Fruit fly (Drosophila melanogaster) whole organism, embryonic: ENCODE results near the gene svr.

ENCODE experiments used
- Atf-2 ChIP-seq: fragments of 200-800 bp; sonication (Bioruptor generic); optimal IDR thresholded peaks from 2 replicates; lab custom pipeline; 2016; ENCODE audit warnings: missing biosample characterization, missing genetic modification characterization
- Atf3 ChIP-seq: fragments of 200-800 bp; sonication (Bioruptor generic); optimal IDR thresholded peaks from 3 replicates; lab custom pipeline; 2016; ENCODE audit warnings: missing biosample characterization, missing genetic modification characterization
- BEAF-32 ChIP-seq: fragments of 200-800 bp; sonication (Bioruptor generic); optimal IDR thresholded peaks from 3 replicates; lab custom pipeline; 2017; ENCODE audit warnings: missing biosample characterization, missing genetic modification characterization, mild to moderate bottlenecking, moderate library complexity, missing genetic modification reagents
- CG10366 ChIP-seq: fragments of 200-800 bp; sonication (Bioruptor generic); IDR thresholded peaks from 2 replicates; pipeline ENCODE4 v1.3.6; 2022; ENCODE audit warnings: missing biosample characterization, missing genetic modification characterization
- CG11560 ChIP-seq: fragments of 200-800 bp; sonication (Bioruptor generic); IDR thresholded peaks from 3 replicates; pipeline ENCODE4 v1.3.6; 2022; ENCODE audit warnings: missing biosample characterization, missing genetic modification characterization
- CG12219 ChIP-seq: fragments of 200-800 bp; sonication (Bioruptor generic); optimal IDR thresholded peaks from 3 replicates; lab custom pipeline; 2018; ENCODE audit warnings: missing biosample characterization, mild to moderate bottlenecking, missing genetic modification characterization
- CG12236 ChIP-seq: fragments of 200-800 bp; sonication (Bioruptor generic); optimal IDR thresholded peaks from 2 replicates; lab custom pipeline; 2016; ENCODE audit warnings: missing biosample characterization, missing genetic modification characterization
- CG12391 ChIP-seq: fragments of 200-800 bp; sonication (Bioruptor generic); optimal IDR thresholded peaks from 3 replicates; lab custom pipeline; 2018; ENCODE audit warnings: missing biosample characterization, mild to moderate bottlenecking, missing genetic modification characterization, moderate library complexity
- CG13624 ChIP-seq: fragments of 200-800 bp; sonication (Bioruptor generic); optimal IDR thresholded peaks from 2 replicates; lab custom pipeline; 2016; ENCODE audit warnings: missing biosample characterization, missing genetic modification characterization
- CG15601 ChIP-seq: fragments of 200-800 bp; sonication (Bioruptor generic); optimal IDR thresholded peaks from 3 replicates; lab custom pipeline; 2019; ENCODE audit warnings: missing biosample characterization, mild to moderate bottlenecking, missing genetic modification characterization, moderate library complexity
- CG16813 ChIP-seq: fragments of 200-800 bp; sonication (Bioruptor generic); IDR thresholded peaks from 3 replicates; pipeline ENCODE4 v1.3.6; 2022; ENCODE audit warnings: missing biosample characterization, missing genetic modification characterization; ENCODE audit not compliant: partially characterized antibody
- CG17186 ChIP-seq: fragments of 200-800 bp; sonication (Bioruptor generic); optimal IDR thresholded peaks from 3 replicates; lab custom pipeline; 2017; ENCODE audit warnings: missing biosample characterization, missing genetic modification reagents, missing genetic modification characterization
- CG17359 ChIP-seq: fragments of 200-800 bp; sonication (Bioruptor generic); optimal IDR thresholded peaks from 3 replicates; lab custom pipeline; 2018; ENCODE audit warnings: missing biosample characterization, mild to moderate bottlenecking, missing genetic modification characterization, moderate library complexity
- CG17612 ChIP-seq: fragments of 200-800 bp; sonication (Bioruptor generic); IDR thresholded peaks from 2 replicates; pipeline ENCODE4 v1.3.6; 2022; ENCODE audit warnings: missing biosample characterization, missing genetic modification characterization
- CG17829 ChIP-seq: fragments of 200-800 bp; optimal IDR thresholded peaks from 2 replicates; lab custom pipeline; 2019; ENCODE audit warnings: missing biosample characterization, mild to moderate bottlenecking, missing genetic modification characterization, moderate library complexity
- CG17912 ChIP-seq: fragments of 200-800 bp; sonication (Bioruptor generic); optimal IDR thresholded peaks from 2 replicates; lab custom pipeline; 2018; ENCODE audit warnings: missing biosample characterization, mild to moderate bottlenecking, missing genetic modification characterization
- CG2202 ChIP-seq: fragments of 200-800 bp; sonication (Bioruptor generic); optimal IDR thresholded peaks from 2 replicates; lab custom pipeline; 2018; ENCODE audit warnings: missing biosample characterization, mild to moderate bottlenecking, missing genetic modification characterization
- CG30020 ChIP-seq: fragments of 200-800 bp; optimal IDR thresholded peaks from 2 replicates; lab custom pipeline; 2019; ENCODE audit warnings: missing biosample characterization, mild to moderate bottlenecking, missing genetic modification characterization, moderate library complexity
- CG31224 ChIP-seq: fragments of 200-800 bp; sonication (Bioruptor generic); IDR thresholded peaks from 2 replicates; pipeline ENCODE4 v1.3.6; 2022; ENCODE audit warnings: missing biosample characterization, missing genetic modification characterization
- CG4854 ChIP-seq: fragments of 200-800 bp; sonication (Bioruptor generic); optimal IDR thresholded peaks from 2 replicates; lab custom pipeline; 2016; ENCODE audit warnings: missing biosample characterization, missing genetic modification characterization, inconsistent platforms
- CG5245 ChIP-seq: fragments of 200-800 bp; sonication (Bioruptor generic); optimal IDR thresholded peaks from 3 replicates; lab custom pipeline; 2016; ENCODE audit warnings: missing biosample characterization, missing genetic modification characterization
- CG6683 ChIP-seq: fragments of 200-800 bp; sonication (Bioruptor generic); optimal IDR thresholded peaks from 2 replicates; lab custom pipeline; 2017; ENCODE audit warnings: missing biosample characterization, mild to moderate bottlenecking, missing genetic modification characterization, missing genetic modification reagents
- CG7357 ChIP-seq: fragments of 200-800 bp; sonication (Bioruptor generic); IDR thresholded peaks from 3 replicates; pipeline ENCODE4 v1.3.6; 2022; ENCODE audit warnings: missing biosample characterization, missing genetic modification characterization
- CG7786 ChIP-seq: fragments of 200-800 bp; sonication (Bioruptor generic); optimal IDR thresholded peaks from 2 replicates; lab custom pipeline; 2016; ENCODE audit warnings: missing biosample characterization, missing genetic modification characterization
- CG8290 ChIP-seq, 3 experiments: fragments of 200-800 bp; sonication (Bioruptor generic); optimal IDR thresholded peaks; 2 replicates each; lab custom pipeline; 2016 to 2019; ENCODE audit warnings: missing biosample characterization in 3 of 3, missing genetic modification characterization in 3 of 3, mild to moderate bottlenecking in 2 of 3, moderate library complexity in 1 of 3
- CG9215 ChIP-seq: fragments of 200-800 bp; sonication (Bioruptor generic); IDR thresholded peaks from 2 replicates; pipeline ENCODE4 v1.3.6; 2022; ENCODE audit warnings: missing biosample characterization, missing genetic modification characterization
- CG9437 ChIP-seq: fragments of 200-800 bp; sonication (Bioruptor generic); optimal IDR thresholded peaks from 2 replicates; lab custom pipeline; 2018; ENCODE audit warnings: missing biosample characterization, mild to moderate bottlenecking, missing genetic modification characterization
- CG9727 ChIP-seq: fragments of 200-800 bp; sonication (Bioruptor generic); optimal IDR thresholded peaks from 3 replicates; lab custom pipeline; 2017; ENCODE audit warnings: missing biosample characterization, mild to moderate bottlenecking, missing genetic modification characterization
- D19A ChIP-seq: fragments of 200-800 bp; optimal IDR thresholded peaks from 3 replicates; lab custom pipeline; 2019; ENCODE audit warnings: missing biosample characterization, mild to moderate bottlenecking, missing genetic modification characterization, moderate library complexity
- E2f2 ChIP-seq: fragments of 200-800 bp; sonication (Bioruptor generic); IDR thresholded peaks from 2 replicates; pipeline ENCODE4 v1.3.6; 2022; ENCODE audit warnings: missing biosample characterization, missing genetic modification characterization
- Eip74EF ChIP-seq, 2 experiments: fragments of 200-800 bp in 1 of 2; fragments of >200 bp in 1 of 2; sonication (Bioruptor generic) in 1 of 2; optimal IDR thresholded peaks; 2 replicates each; lab custom pipeline; 2017 to 2019; ENCODE audit warnings: missing biosample characterization in 2 of 2, missing genetic modification characterization in 2 of 2, mild to moderate bottlenecking in 1 of 2, moderate library complexity in 1 of 2
- crc ChIP-seq: fragments of 200-800 bp; sonication (Bioruptor generic); optimal IDR thresholded peaks from 2 replicates; lab custom pipeline; 2016; ENCODE audit warnings: missing biosample characterization, missing genetic modification characterization
- croc ChIP-seq: fragments of 200-800 bp; sonication (Bioruptor generic); conservative IDR thresholded peaks from 3 replicates; pipeline ENCODE4 v1.3.6; 2022; ENCODE audit warnings: missing biosample characterization, missing genetic modification characterization
- crol ChIP-seq: fragments of 200-800 bp; sonication (Bioruptor generic); IDR thresholded peaks from 2 replicates; pipeline ENCODE4 v1.3.6; 2022; ENCODE audit warnings: missing biosample characterization, missing genetic modification characterization
- exex ChIP-seq: fragments of 200-800 bp; sonication (Bioruptor generic); optimal IDR thresholded peaks from 4 replicates; lab custom pipeline; 2018; ENCODE audit warnings: missing biosample characterization, mild to moderate bottlenecking, missing genetic modification characterization, moderate library complexity
- gsb ChIP-seq: fragments of 200-800 bp; sonication (Bioruptor generic); IDR thresholded peaks from 2 replicates; pipeline ENCODE4 v1.3.6; 2022; ENCODE audit warnings: missing biosample characterization, missing genetic modification characterization
- gsb-n ChIP-seq: fragments of 200-800 bp; sonication (Bioruptor generic); optimal IDR thresholded peaks from 3 replicates; lab custom pipeline; 2018; ENCODE audit warnings: missing biosample characterization, mild to moderate bottlenecking, missing genetic modification characterization
- ham ChIP-seq: fragments of 200-800 bp; sonication (Bioruptor generic); IDR thresholded peaks from 2 replicates; pipeline ENCODE4 v1.3.6; 2022; ENCODE audit warnings: missing biosample characterization, missing genetic modification characterization
- hth ChIP-seq: fragments of >200 bp; optimal IDR thresholded peaks from 2 replicates; lab custom pipeline; 2017; ENCODE audit warnings: inconsistent platforms
- ind ChIP-seq: fragments of 200-800 bp; sonication (Bioruptor generic); optimal IDR thresholded peaks from 3 replicates; lab custom pipeline; 2016; ENCODE audit warnings: missing biosample characterization, missing genetic modification characterization
- lov ChIP-seq, 2 experiments: fragments of 200-800 bp in 1 of 2; fragments of >200 bp in 1 of 2; sonication (Bioruptor generic) in 1 of 2; IDR thresholded peaks in 1 of 2; optimal IDR thresholded peaks in 1 of 2; 2 replicates in 1 of 2; 3 replicates in 1 of 2; pipeline versions ENCODE4 v1.3.6 to Lab custom; 2017 to 2022; ENCODE audit warnings: missing biosample characterization in 1 of 2, missing genetic modification characterization in 1 of 2
- nerfin-2 ChIP-seq: fragments of 200-800 bp; sonication (Bioruptor generic); IDR thresholded peaks from 2 replicates; pipeline ENCODE4 v1.3.6; 2022; ENCODE audit warnings: missing biosample characterization, missing genetic modification characterization; ENCODE audit not compliant: partially characterized antibody
- nmo ChIP-seq: fragments of 200-800 bp; sonication (Bioruptor generic); optimal IDR thresholded peaks from 2 replicates; lab custom pipeline; 2018; ENCODE audit warnings: missing biosample characterization, mild to moderate bottlenecking, missing genetic modification characterization, moderate library complexity
- org-1 ChIP-seq: fragments of 200-800 bp; sonication (Bioruptor generic); optimal IDR thresholded peaks from 2 replicates; lab custom pipeline; 2017; ENCODE audit warnings: missing biosample characterization, missing genetic modification characterization
- pfk ChIP-seq: fragments of 200-800 bp; sonication (Bioruptor generic); optimal IDR thresholded peaks from 2 replicates; lab custom pipeline; 2018; ENCODE audit warnings: missing biosample characterization, mild to moderate bottlenecking, missing genetic modification characterization, moderate library complexity
- prd ChIP-seq, 3 experiments: fragments of >200 bp in 2 of 3; fragments of 200-800 bp in 1 of 3; sonication (Bioruptor generic) in 1 of 3; optimal IDR thresholded peaks in 2 of 3; IDR thresholded peaks in 1 of 3; 2 replicates in 2 of 3; 3 replicates in 1 of 3; pipeline versions ENCODE4 v1.3.6 to Lab custom; 2017 to 2022; ENCODE audit warnings: missing biosample characterization in 1 of 3, missing genetic modification characterization in 1 of 3
- tio ChIP-seq: fragments of 200-800 bp; sonication (Bioruptor generic); optimal IDR thresholded peaks from 2 replicates; lab custom pipeline; 2017; ENCODE audit warnings: missing biosample characterization, missing genetic modification characterization, inconsistent platforms
- toy ChIP-seq: fragments of 200-800 bp; sonication (Bioruptor generic); IDR thresholded peaks from 2 replicates; pipeline ENCODE4 v1.3.6; 2022; ENCODE audit warnings: missing biosample characterization, missing genetic modification characterization
- tx ChIP-seq: fragments of 200-800 bp; sonication (Bioruptor generic); optimal IDR thresholded peaks from 2 replicates; lab custom pipeline; 2016; ENCODE audit warnings: missing biosample characterization, missing genetic modification characterization
- usp ChIP-seq: fragments of >200 bp; optimal IDR thresholded peaks from 2 replicates; lab custom pipeline; 2017; ENCODE audit warnings: missing biosample characterization, missing genetic modification characterization
- z ChIP-seq: fragments of 200-800 bp; sonication (Bioruptor generic); IDR thresholded peaks from 3 replicates; pipeline ENCODE4 v1.3.6; 2022; ENCODE audit warnings: missing biosample characterization, missing genetic modification characterization

The svr gene

dm6 chrX:524331-524730 is 28.1 kb downstream of the svr start (continued):
- TF ChIP-seq CG9215 (no peak), CG15601 (no peak), toy (GFP tag; lab: Robert Waterston, UW) (no peak), z (no peak), CG17186 (GFP tag; lab: Kevin White, UChicago) (no peak), crc (GFP tag; lab: Kevin White, UChicago) (no peak), CG12391 (tag; lab: Kevin White, UChicago) (peak; percentile 8), usp (GFP tag; lab: Kevin White, UChicago) (no peak), CG17359 (tag; lab: Kevin White, UChicago) (peak; percentile 2), CG16813 (no peak), CG5245 (GFP tag; lab: Kevin White, UChicago) (no peak), CG30020 (tag; lab: Kevin White, UChicago) (no peak), CG8290 (GFP tag; optimal IDR thresholded peaks at IDR 0.05; lab: Kevin White, UChicago) (no peak), CG8290 (tag; optimal IDR thresholded peaks at IDR 0.05; lab: Kevin White, UChicago) (peak in 1 of 2 experiments; percentile 55), CG11560 (tag; lab: Robert Waterston, UW) (no peak), pfk (GFP tag; lab: Kevin White, UChicago) (no peak), CG13624 (GFP tag; lab: Kevin White, UChicago) (no peak), CG17829 (tag; lab: Kevin White, UChicago) (no peak), ham (GFP tag; lab: Robert Waterston, UW) (no peak), CG7786 (no peak), prd (optimal IDR thresholded peaks at IDR 0.05; lab: Kevin White, UChicago) (no peak), prd (GFP tag; IDR thresholded peaks at IDR 0.05; lab: Robert Waterston, UW) (peak; percentile 30; the same call in 1 of the 3 replicates), CG9437 (GFP tag; lab: Kevin White, UChicago) (no peak), ind (GFP tag; lab: Kevin White, UChicago) (no peak), Atf3 (GFP tag; lab: Kevin White, UChicago) (no peak), gsb (GFP tag; lab: Robert Waterston, UW) (no peak), CG12236 (GFP tag; lab: Kevin White, UChicago) (no peak), nmo (GFP tag; lab: Kevin White, UChicago) (no peak), CG7357 (GFP tag; lab: Robert Waterston, UW) (no peak), Atf-2 (GFP tag; lab: Kevin White, UChicago) (no peak), CG12219 (GFP tag; lab: Kevin White, UChicago) (peak; percentile 34), CG9727 (GFP tag; lab: Kevin White, UChicago) (no peak), Eip74EF (GFP tag; optimal IDR thresholded peaks at IDR 0.05; lab: Kevin White, UChicago) (no peak), CG4854 (GFP tag; lab: Kevin White, UChicago) (no peak), E2f2 (GFP tag; lab: Robert Waterston, UW) (no peak), BEAF-32 (no peak), CG2202 (tag; lab: Kevin White, UChicago) (no peak), CG17612 (GFP tag; lab: Robert Waterston, UW) (no peak), tio (GFP tag; lab: Kevin White, UChicago) (no peak), D19A (no peak), croc (GFP tag; lab: Robert Waterston, UW) (no peak), tx (GFP tag; lab: Kevin White, UChicago) (no peak), exex (no peak), nerfin-2 (GFP tag; lab: Robert Waterston, UW) (no peak), CG6683 (GFP tag; lab: Kevin White, UChicago) (no peak), hth (no peak), CG10366 (no peak), gsb-n (tag; lab: Kevin White, UChicago) (no peak), CG31224 (GFP tag; lab: Robert Waterston, UW) (no peak), crol (GFP tag; lab: Robert Waterston, UW) (no peak), org-1 (peak; percentile 10), lov (optimal IDR thresholded peaks at IDR 0.05; lab: Kevin White, UChicago) (no peak), lov (GFP tag; IDR thresholded peaks at IDR 0.05; lab: Robert Waterston, UW) (no peak), CG17912 (GFP tag; lab: Kevin White, UChicago) (no peak)
